Worm (Caenorhabditis elegans): ENCODE measurements around the gene camt-1.

DNA sequence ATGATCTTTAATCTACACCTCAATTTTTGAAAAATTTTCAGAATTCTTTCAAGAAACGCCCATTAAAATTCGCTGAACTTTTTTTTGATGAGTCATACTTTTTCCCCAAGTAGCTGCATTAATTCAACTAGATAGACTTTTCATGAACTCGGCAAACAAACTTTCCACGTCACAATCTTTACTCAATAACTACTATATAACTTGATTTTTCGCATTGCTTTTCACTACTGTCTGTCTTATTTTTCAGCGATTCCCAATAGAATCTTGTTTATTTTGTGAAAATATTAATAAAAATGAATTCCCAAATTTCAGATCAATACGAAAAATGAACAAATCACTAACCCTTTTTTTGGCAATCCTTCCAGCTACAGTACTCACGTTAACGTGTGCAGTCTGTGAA lies 26.6 kb downstream of the camt-1 start, which contains the start of gene T05C1.1:
- TF ChIP-seq ama-1 (optimal IDR thresholded peaks at IDR 0.05) (no peak), fkh-6 (tag; optimal IDR thresholded peaks at IDR 0.05) (no peak), tbx-2 (tag; optimal IDR thresholded peaks at IDR 0.05) (no peak), ceh-24 (tag; optimal IDR thresholded peaks at IDR 0.05) (no peak), elt-2 (tag; optimal IDR thresholded peaks at IDR 0.05) (no peak), C08G9.2 (tag; optimal IDR thresholded peaks at IDR 0.05) (no peak), ceh-19 (GFP tag; optimal IDR thresholded peaks at IDR 0.05) (no peak), unc-55 (GFP tag; optimal IDR thresholded peaks at IDR 0.05) (no peak), nhr-232 (tag; optimal IDR thresholded peaks at IDR 0.05) (no peak)

All from whole organism, late embryonic.